Fruit fly (Drosophila melanogaster) whole organism: ENCODE results near the gene CG8925.
A peak's percentile ranks its signal among the peaks of the same experiment; 100 is the strongest.

ENCODE experiments used
- CG8478 ChIP-seq: fragments of >200 bp; optimal IDR thresholded peaks from 2 replicates; lab custom pipeline; 2018; ENCODE audit warnings: inconsistent platforms
- Dll ChIP-seq: fragments of >200 bp; optimal IDR thresholded peaks from 2 replicates; lab custom pipeline; 2017
- EcR ChIP-seq, 2 experiments: fragments of >200 bp; optimal IDR thresholded peaks; 2 replicates each; lab custom pipeline; 2017; ENCODE audit warnings: missing biosample characterization in 2 of 2, missing genetic modification characterization in 2 of 2, missing genetic modification reagents in 2 of 2
- pan ChIP-seq: fragments of >200 bp; optimal IDR thresholded peaks from 2 replicates; lab custom pipeline; 2017
- psq ChIP-seq: fragments of >200 bp; optimal IDR thresholded peaks from 2 replicates; lab custom pipeline; 2017
- usp ChIP-seq: fragments of >200 bp; optimal IDR thresholded peaks from 2 replicates; lab custom pipeline; 2017; ENCODE audit warnings: missing biosample characterization, missing genetic modification characterization, mixed read lengths

The CG8925 gene

DNA sequence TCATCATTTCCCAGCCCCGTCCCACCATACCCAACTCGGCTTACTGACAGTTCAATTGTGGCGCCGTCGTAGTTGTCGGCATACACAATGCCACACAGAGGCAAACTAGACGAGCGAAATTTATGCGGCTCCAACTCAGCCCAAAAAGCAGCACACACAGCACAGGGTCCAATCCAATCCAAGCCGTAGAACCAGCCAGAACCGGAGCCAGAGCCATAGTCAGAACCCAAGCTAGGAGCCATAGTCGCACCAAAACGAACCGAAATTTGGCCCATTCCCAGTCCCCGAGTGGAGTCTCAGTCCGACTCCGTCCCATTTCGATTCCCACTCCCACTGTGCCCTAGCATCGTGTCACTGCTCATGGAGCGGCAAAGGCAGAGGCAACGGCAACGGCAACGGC, 49.1 kb downstream of the CG8925 start:
- TF ChIP-seq EcR (GFP tag; optimal IDR thresholded peaks at IDR 0.05; lab: Kevin White, UChicago) (no peak), psq (lab: Kevin White, UChicago) (no peak), CG8478 (lab: Kevin White, UChicago) (no peak), pan (lab: Kevin White, UChicago) (no peak), usp (GFP tag; lab: Kevin White, UChicago) (no peak), Dll (no peak)

dm6 chr3R:16221359-16222299, 49.8 kb downstream of the CG8925 start:
- no peak for TF ChIP-seq usp (GFP tag; lab: Kevin White, UChicago)
- TF ChIP-seq Dll, result no peak
- TF ChIP-seq psq (lab: Kevin White, UChicago), result no peak
- TF ChIP-seq pan (lab: Kevin White, UChicago), result no peak
- no peak for TF ChIP-seq CG8478 (lab: Kevin White, UChicago)
- no peak for TF ChIP-seq EcR (GFP tag; optimal IDR thresholded peaks at IDR 0.05; lab: Kevin White, UChicago)

DNA sequence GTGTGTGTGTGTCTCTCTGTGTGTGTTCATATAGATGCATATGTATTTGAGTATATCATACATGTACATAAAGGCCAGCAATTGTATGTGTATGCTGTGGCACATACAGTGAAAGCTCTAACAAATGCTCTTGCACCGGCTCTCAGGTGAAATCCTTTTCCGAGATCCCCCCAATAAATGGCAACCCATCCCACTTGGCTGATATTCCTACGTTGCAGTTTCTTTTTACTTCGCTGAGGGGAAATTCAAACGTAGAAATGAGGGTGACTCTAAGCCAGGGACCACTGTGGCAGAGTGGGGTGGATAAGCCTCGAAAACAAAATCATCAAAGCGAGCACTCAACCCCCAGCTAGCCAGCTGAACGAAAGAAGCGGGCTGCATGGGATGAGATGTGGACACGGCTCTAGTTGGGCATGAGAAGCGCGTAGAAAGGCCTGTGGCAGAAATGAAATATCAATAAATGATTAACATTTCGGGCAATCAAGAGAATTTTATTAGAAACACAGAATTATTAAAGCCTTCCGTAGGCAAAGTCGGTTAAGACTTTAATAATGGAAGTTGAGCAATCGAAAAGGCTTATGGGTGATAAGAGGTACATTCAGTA, 50.6 kb downstream of the CG8925 start:
- TF ChIP-seq pan (lab: Kevin White, UChicago) (no peak), usp (GFP tag; lab: Kevin White, UChicago) (no peak), Dll (no peak), psq (lab: Kevin White, UChicago) (no peak), EcR (GFP tag; optimal IDR thresholded peaks at IDR 0.05; lab: Kevin White, UChicago) (peak in 1 of 2 experiments; percentile 83), CG8478 (lab: Kevin White, UChicago) (no peak)

DNA sequence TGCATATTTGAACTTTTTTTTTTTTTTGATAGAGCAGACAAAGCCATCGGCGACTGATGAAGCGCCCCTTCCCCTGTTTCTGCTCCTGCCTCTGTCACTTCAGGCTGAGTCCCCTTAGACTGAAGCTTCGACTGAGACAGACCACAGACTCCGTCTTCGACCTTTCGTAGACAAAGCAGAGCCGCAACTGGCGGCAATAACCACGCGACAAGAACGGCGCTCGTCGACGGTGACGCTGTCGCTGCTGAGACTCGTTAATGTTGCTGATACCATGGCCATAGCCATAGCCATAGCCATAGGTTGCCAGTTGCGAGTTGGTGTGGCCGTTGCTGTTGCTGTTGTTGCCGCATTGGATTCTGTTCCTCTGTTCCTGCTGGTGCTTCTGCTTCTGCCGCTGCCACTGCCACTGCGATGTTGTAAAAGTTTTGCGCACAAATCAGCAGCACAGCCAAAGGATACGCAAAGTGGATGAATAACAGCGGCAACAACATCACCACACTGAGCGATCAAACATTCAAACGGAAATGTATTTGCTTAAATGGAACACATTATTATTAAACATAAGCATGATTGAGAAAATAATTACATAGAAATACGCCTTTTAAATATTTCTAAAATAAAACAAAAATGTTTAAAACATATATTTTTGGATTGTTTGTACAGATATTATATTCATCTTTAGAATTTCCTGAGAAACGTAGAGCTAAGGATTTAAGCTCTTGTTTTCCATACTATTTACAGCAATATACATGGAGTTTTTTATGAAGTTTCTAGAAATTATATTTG, 51.7 kb downstream of the CG8925 start:
- TF ChIP-seq Dll (no peak), CG8478 (lab: Kevin White, UChicago) (no peak)

DNA sequence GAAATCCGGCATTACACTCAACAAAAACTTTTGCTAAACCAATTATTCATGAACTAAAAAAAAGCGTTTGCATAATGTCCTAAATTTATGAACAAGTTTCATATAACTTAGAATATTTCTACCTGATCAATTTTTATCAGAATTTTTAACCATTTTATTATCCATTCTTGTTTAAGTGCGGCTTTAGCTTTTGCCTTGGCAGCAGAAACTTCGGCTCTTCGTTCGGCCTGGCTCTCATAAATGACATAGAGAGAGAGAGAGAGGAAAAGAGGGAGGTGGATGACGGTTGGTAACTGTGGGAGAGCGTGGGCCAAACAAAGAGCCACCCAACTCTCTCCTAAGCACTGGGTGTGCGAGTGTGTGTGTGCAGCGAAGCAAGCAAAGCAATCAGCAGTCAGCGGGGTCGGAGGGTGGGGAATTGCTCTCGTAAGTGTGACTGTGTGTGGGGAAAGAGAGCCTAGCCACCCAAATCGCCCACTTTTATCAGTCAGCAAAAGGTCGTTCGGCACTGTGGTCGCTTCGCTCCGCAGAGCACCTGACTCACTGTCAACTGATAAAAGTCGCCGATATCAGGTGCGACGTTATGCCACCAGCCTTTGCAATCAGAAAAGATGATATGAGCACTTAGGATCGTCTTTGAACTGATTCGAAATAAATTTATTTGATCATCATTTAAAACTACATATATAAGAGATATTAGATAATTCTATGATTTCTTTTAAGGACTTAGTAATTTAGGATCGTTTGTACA, 52.8 kb downstream of the CG8925 start:
- TF ChIP-seq Dll, result peak; percentile 96
- no peak for TF ChIP-seq psq (lab: Kevin White, UChicago)
- no peak for TF ChIP-seq CG8478 (lab: Kevin White, UChicago)
- no peak for TF ChIP-seq usp (GFP tag; lab: Kevin White, UChicago)
- TF ChIP-seq EcR (GFP tag; optimal IDR thresholded peaks at IDR 0.05; lab: Kevin White, UChicago), result peak in 1 of 2 experiments; percentile 26
- no peak for TF ChIP-seq pan (lab: Kevin White, UChicago)

DNA sequence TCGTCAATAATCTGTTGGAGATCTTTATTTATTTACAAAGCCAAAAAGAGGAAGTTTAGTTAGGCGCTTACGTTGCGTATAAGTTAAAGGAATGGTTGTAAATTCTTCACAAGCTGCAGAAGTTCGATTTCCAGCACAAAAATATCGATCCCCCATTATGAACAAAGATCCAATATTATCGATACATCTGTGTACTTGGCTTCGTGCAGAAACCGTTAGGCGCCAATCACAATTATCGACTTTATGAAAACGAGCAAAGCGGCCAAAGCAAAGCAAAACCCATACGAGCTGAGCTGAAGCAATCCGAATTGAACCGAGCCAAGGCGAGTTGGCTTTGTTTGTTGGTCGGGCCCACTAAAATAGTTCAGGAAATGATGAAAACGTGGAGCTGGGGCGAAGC, 53.6 kb downstream of the CG8925 start, which contains the start of gene tara:
Gene tara (plus strand): TSS at position 301 of the 400 bp plus-strand sequence.
- TF ChIP-seq usp (GFP tag; lab: Kevin White, UChicago), result no peak
- TF ChIP-seq Dll, result no peak
- no peak for TF ChIP-seq CG8478 (lab: Kevin White, UChicago)
- no peak for TF ChIP-seq pan (lab: Kevin White, UChicago)
- TF ChIP-seq EcR (GFP tag; optimal IDR thresholded peaks at IDR 0.05; lab: Kevin White, UChicago), result no peak
- TF ChIP-seq psq (lab: Kevin White, UChicago), result no peak

- no peak for TF ChIP-seq EcR (GFP tag; optimal IDR thresholded peaks at IDR 0.05; lab: Kevin White, UChicago)
- no peak for TF ChIP-seq psq (lab: Kevin White, UChicago)
- no peak for TF ChIP-seq usp (GFP tag; lab: Kevin White, UChicago)
- TF ChIP-seq Dll, result no peak
- no peak for TF ChIP-seq pan (lab: Kevin White, UChicago)
- TF ChIP-seq CG8478 (lab: Kevin White, UChicago), result no peak
These were observed 54.0 kb downstream of the CG8925 start for dm6 chr3R:16225760-16226159.

DNA sequence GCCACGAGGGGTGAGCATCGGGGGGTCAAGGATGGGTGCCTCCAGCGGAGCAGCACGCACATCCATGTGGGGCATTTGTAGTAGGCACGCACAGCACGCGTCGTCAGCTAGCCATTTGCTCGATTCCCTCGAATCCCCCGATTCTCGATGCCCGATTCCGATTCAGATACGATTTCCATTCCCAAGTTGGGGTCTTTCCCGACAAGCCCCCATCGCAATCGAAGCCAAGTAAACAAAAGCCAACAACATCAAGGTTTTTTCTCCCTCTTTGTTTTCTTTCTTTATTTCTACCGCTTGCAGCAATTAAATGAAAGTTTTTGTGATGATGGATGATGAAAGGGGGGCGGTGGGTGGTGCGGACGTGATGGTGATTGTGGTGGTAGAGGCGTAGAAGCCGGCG, 55.3 kb downstream of the CG8925 start:
- TF ChIP-seq pan (lab: Kevin White, UChicago) (no peak), EcR (GFP tag; optimal IDR thresholded peaks at IDR 0.05; lab: Kevin White, UChicago) (no peak), CG8478 (lab: Kevin White, UChicago) (no peak), psq (lab: Kevin White, UChicago) (no peak), Dll (no peak), usp (GFP tag; lab: Kevin White, UChicago) (no peak)

DNA sequence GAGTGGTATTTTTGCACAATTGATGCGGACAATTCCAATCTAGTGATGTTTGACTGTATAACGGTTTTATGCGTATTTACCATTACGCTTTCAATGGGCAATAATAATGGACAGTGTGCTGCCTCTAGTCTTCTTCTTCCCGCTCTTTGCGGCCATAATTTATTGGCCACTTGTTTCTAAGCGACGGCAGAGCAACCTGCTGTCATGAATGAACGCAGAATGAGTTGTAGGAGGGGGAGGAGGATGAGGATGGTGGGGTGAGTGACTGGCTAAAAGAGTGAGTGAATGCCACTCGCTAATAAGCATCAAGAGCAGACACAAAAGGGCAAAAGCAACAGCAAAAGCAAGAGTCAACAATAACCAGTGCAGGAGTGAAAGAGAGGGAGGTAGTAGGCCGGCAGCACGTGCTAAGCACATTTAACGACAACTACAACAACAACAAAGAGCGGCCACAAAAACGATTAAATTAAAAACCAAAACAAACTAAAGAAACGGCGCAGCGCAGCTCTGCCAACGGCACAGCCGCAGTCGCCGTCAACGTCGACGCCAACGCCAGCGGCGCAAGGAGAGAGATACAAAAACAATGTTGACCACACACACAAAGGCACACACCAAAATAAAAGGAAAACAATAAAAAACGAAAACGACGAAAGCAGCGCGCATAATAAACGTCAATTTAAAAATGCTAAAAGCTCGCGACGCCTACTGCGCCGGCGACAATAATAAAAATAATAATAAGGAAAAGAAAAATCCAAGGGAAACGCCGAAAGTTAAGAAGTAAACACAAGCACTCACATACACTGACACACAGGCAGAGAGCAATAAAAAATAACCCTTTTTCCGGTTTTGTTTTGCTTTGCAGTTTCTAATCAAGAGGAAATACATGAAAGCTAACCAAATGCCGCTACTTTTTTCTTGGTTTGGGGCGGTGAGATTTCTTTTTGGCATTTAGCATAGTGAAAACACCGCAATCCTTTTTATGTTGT, 57.2 kb downstream of the CG8925 start:
- TF ChIP-seq CG8478 (lab: Kevin White, UChicago) (no peak), usp (GFP tag; lab: Kevin White, UChicago) (no peak), pan (lab: Kevin White, UChicago) (no peak), psq (lab: Kevin White, UChicago) (no peak), EcR (GFP tag; optimal IDR thresholded peaks at IDR 0.05; lab: Kevin White, UChicago) (no peak), Dll (no peak)
